Fruit fly (Drosophila melanogaster) whole organism, embryonic: ENCODE results near the gene Myo95E.

ENCODE experiments used
- Antp ChIP-seq: fragments of 200-800 bp; sonication (Bioruptor generic); optimal IDR thresholded peaks from 3 replicates; lab custom pipeline; 2016; ENCODE audit warnings: missing biosample characterization, missing genetic modification characterization
- CG10147 ChIP-seq: fragments of 200-800 bp; sonication (Bioruptor generic); optimal IDR thresholded peaks from 2 replicates; lab custom pipeline; 2019; ENCODE audit warnings: missing biosample characterization, mild to moderate bottlenecking, missing genetic modification characterization, moderate library complexity
- CG10366 ChIP-seq: fragments of 200-800 bp; sonication (Bioruptor generic); IDR thresholded peaks from 2 replicates; pipeline ENCODE4 v1.3.6; 2022; ENCODE audit warnings: missing biosample characterization, missing genetic modification characterization
- CG11093 ChIP-seq: fragments of 200-800 bp; sonication (Bioruptor generic); IDR thresholded peaks from 3 replicates; pipeline ENCODE4 v1.3.6; 2022; ENCODE audit warnings: missing biosample characterization, missing genetic modification characterization
- CG11504 ChIP-seq: fragments of 200-800 bp; sonication (Bioruptor generic); optimal IDR thresholded peaks from 3 replicates; lab custom pipeline; 2019; ENCODE audit warnings: missing biosample characterization, mild to moderate bottlenecking, missing genetic modification characterization, moderate library complexity
- CG11695 ChIP-seq: fragments of 200-800 bp; sonication (Bioruptor generic); IDR thresholded peaks from 3 replicates; pipeline ENCODE4 v1.3.6; 2022; ENCODE audit warnings: missing biosample characterization, missing genetic modification characterization
- CG13624 ChIP-seq: fragments of 200-800 bp; sonication (Bioruptor generic); optimal IDR thresholded peaks from 2 replicates; lab custom pipeline; 2016; ENCODE audit warnings: missing biosample characterization, missing genetic modification characterization
- CG15269 ChIP-seq: fragments of 200-800 bp; sonication (Bioruptor generic); optimal IDR thresholded peaks from 2 replicates; lab custom pipeline; 2018; ENCODE audit warnings: missing biosample characterization, mild to moderate bottlenecking, missing genetic modification characterization, moderate library complexity
- CG15601 ChIP-seq: fragments of 200-800 bp; sonication (Bioruptor generic); optimal IDR thresholded peaks from 3 replicates; lab custom pipeline; 2019; ENCODE audit warnings: missing biosample characterization, mild to moderate bottlenecking, missing genetic modification characterization, moderate library complexity
- CG17186 ChIP-seq: fragments of 200-800 bp; sonication (Bioruptor generic); optimal IDR thresholded peaks from 3 replicates; lab custom pipeline; 2017; ENCODE audit warnings: missing biosample characterization, missing genetic modification reagents, missing genetic modification characterization
- CG17612 ChIP-seq: fragments of 200-800 bp; sonication (Bioruptor generic); IDR thresholded peaks from 2 replicates; pipeline ENCODE4 v1.3.6; 2022; ENCODE audit warnings: missing biosample characterization, missing genetic modification characterization
- CG18262 ChIP-seq: fragments of 200-800 bp; optimal IDR thresholded peaks from 3 replicates; lab custom pipeline; 2019; ENCODE audit warnings: missing biosample characterization, mild to moderate bottlenecking, missing genetic modification characterization, moderate library complexity
- CG18619 ChIP-seq: fragments of 200-800 bp; sonication (Bioruptor generic); optimal IDR thresholded peaks from 3 replicates; lab custom pipeline; 2017; ENCODE audit warnings: missing biosample characterization, mild to moderate bottlenecking, missing genetic modification characterization
- CG30403 ChIP-seq: fragments of 200-800 bp; sonication (Bioruptor generic); optimal IDR thresholded peaks from 3 replicates; lab custom pipeline; 2016; ENCODE audit warnings: missing biosample characterization, missing genetic modification characterization
- CG33557 ChIP-seq: fragments of 200-800 bp; sonication (Bioruptor generic); optimal IDR thresholded peaks from 2 replicates; lab custom pipeline; 2019; ENCODE audit warnings: missing biosample characterization, mild to moderate bottlenecking, missing genetic modification characterization, moderate library complexity
- CG4707 ChIP-seq: fragments of 200-800 bp; sonication (Bioruptor generic); optimal IDR thresholded peaks from 2 replicates; lab custom pipeline; 2018; ENCODE audit warnings: missing biosample characterization, mild to moderate bottlenecking, missing genetic modification characterization, moderate library complexity
- CG6813 ChIP-seq: fragments of 200-800 bp; sonication (Bioruptor generic); optimal IDR thresholded peaks from 2 replicates; lab custom pipeline; 2017; ENCODE audit warnings: missing biosample characterization, missing genetic modification characterization, mild to moderate bottlenecking, moderate library complexity, missing genetic modification reagents
- CG6854 ChIP-seq: fragments of 200-800 bp; sonication (Bioruptor generic); optimal IDR thresholded peaks from 3 replicates; lab custom pipeline; 2017; ENCODE audit warnings: missing biosample characterization, mild to moderate bottlenecking, missing genetic modification characterization
- CG9797 ChIP-seq: fragments of 200-800 bp; sonication (Bioruptor generic); optimal IDR thresholded peaks from 3 replicates; lab custom pipeline; 2018; ENCODE audit warnings: missing biosample characterization, mild to moderate bottlenecking, missing genetic modification characterization
- CG9932 ChIP-seq: fragments of 200-800 bp; sonication (Bioruptor generic); IDR thresholded peaks from 2 replicates; pipeline ENCODE4 v1.3.6; 2022; ENCODE audit warnings: missing biosample characterization, missing genetic modification characterization
- Dll ChIP-seq: fragments of 200-800 bp; sonication (Bioruptor generic); IDR thresholded peaks from 4 replicates; pipeline ENCODE4 v1.3.6; 2022; ENCODE audit warnings: missing biosample characterization, missing genetic modification characterization; ENCODE audit not compliant: partially characterized antibody
- E2f1 ChIP-seq: fragments of 200-800 bp; sonication (Bioruptor generic); IDR thresholded peaks from 2 replicates; pipeline ENCODE4 v1.3.6; 2022; ENCODE audit warnings: missing biosample characterization, missing genetic modification characterization
- Fer2 ChIP-seq: fragments of 200-800 bp; sonication (Bioruptor generic); optimal IDR thresholded peaks from 2 replicates; lab custom pipeline; 2018; ENCODE audit warnings: missing biosample characterization, mild to moderate bottlenecking, missing genetic modification characterization, moderate library complexity
- HLH54F ChIP-seq: fragments of 200-800 bp; sonication (Bioruptor generic); optimal IDR thresholded peaks from 3 replicates; lab custom pipeline; 2016; ENCODE audit warnings: missing biosample characterization, missing genetic modification characterization
- HLHmδ ChIP-seq: fragments of 200-800 bp; sonication (Bioruptor generic); optimal IDR thresholded peaks from 2 replicates; lab custom pipeline; 2018; ENCODE audit warnings: missing biosample characterization, mild to moderate bottlenecking, missing genetic modification characterization, moderate library complexity
- HmgZ ChIP-seq: fragments of 200-800 bp; sonication (Bioruptor generic); optimal IDR thresholded peaks from 2 replicates; lab custom pipeline; 2018; ENCODE audit warnings: missing biosample characterization, mild to moderate bottlenecking, missing genetic modification characterization
- Hr3 ChIP-seq: fragments of 200-800 bp; sonication (Bioruptor generic); optimal IDR thresholded peaks from 3 replicates; lab custom pipeline; 2016; ENCODE audit warnings: missing biosample characterization, missing genetic modification characterization
- Jarid2 ChIP-seq: fragments of 200-800 bp; sonication (Bioruptor generic); optimal IDR thresholded peaks from 3 replicates; lab custom pipeline; 2017; ENCODE audit warnings: mild to moderate bottlenecking, missing biosample characterization, missing genetic modification reagents, missing genetic modification characterization
- Ravus ChIP-seq: fragments of 200-800 bp; sonication (Bioruptor generic); IDR thresholded peaks from 2 replicates; pipeline ENCODE4 v1.3.6; 2022; ENCODE audit warnings: missing biosample characterization, missing genetic modification characterization
- Tbp ChIP-seq: fragments of >200 bp; optimal IDR thresholded peaks from 2 replicates; lab custom pipeline; 2018; ENCODE audit warnings: missing biosample characterization, missing genetic modification characterization
- YL-1 ChIP-seq: fragments of 200-800 bp; sonication (Bioruptor generic); optimal IDR thresholded peaks from 3 replicates; lab custom pipeline; 2017; ENCODE audit warnings: missing biosample characterization, mild to moderate bottlenecking, missing genetic modification characterization
- bab2 ChIP-seq: fragments of 200-800 bp; sonication (Bioruptor generic); optimal IDR thresholded peaks from 2 replicates; lab custom pipeline; 2016; ENCODE audit warnings: missing biosample characterization, missing genetic modification characterization
- cato ChIP-seq: fragments of 200-800 bp; sonication (Bioruptor generic); optimal IDR thresholded peaks from 2 replicates; lab custom pipeline; 2016; ENCODE audit warnings: missing biosample characterization, missing genetic modification characterization, borderline replicate concordance
- croc ChIP-seq: fragments of 200-800 bp; sonication (Bioruptor generic); conservative IDR thresholded peaks from 3 replicates; pipeline ENCODE4 v1.3.6; 2022; ENCODE audit warnings: missing biosample characterization, missing genetic modification characterization
- emc ChIP-seq: fragments of 200-800 bp; sonication (Bioruptor generic); optimal IDR thresholded peaks from 2 replicates; lab custom pipeline; 2016; ENCODE audit warnings: missing biosample characterization, missing genetic modification characterization
- esg ChIP-seq: fragments of 200-800 bp; sonication (Bioruptor generic); conservative IDR thresholded peaks from 2 replicates; pipeline ENCODE4 v1.3.6; 2022; ENCODE audit warnings: missing biosample characterization, missing genetic modification characterization
- hkb ChIP-seq, 2 experiments: fragments of 200-800 bp in 1 of 2; fragments of >200 bp in 1 of 2; sonication (Bioruptor generic) in 1 of 2; IDR thresholded peaks in 1 of 2; optimal IDR thresholded peaks in 1 of 2; 2 replicates each; pipeline versions ENCODE4 v1.3.6 to Lab custom; 2017 to 2022; ENCODE audit warnings: missing biosample characterization in 1 of 2, missing genetic modification characterization in 1 of 2
- kay ChIP-seq: fragments of 200-800 bp; sonication (Bioruptor generic); optimal IDR thresholded peaks from 2 replicates; lab custom pipeline; 2016; ENCODE audit warnings: missing biosample characterization, missing genetic modification characterization
- mam ChIP-seq: fragments of 200-800 bp; sonication (Bioruptor generic); optimal IDR thresholded peaks from 3 replicates; lab custom pipeline; 2016; ENCODE audit warnings: missing biosample characterization, missing genetic modification characterization
- peb ChIP-seq: fragments of 200-800 bp; sonication (Bioruptor generic); IDR thresholded peaks from 2 replicates; pipeline ENCODE4 v1.3.6; 2022; ENCODE audit warnings: missing biosample characterization, missing genetic modification characterization
- pho ChIP-seq: fragments of 200-800 bp; sonication (Bioruptor generic); optimal IDR thresholded peaks from 2 replicates; lab custom pipeline; 2016; ENCODE audit warnings: missing biosample characterization, missing genetic modification characterization
- pum ChIP-seq: fragments of 200-800 bp; sonication (Bioruptor generic); optimal IDR thresholded peaks from 2 replicates; lab custom pipeline; 2016; ENCODE audit warnings: missing biosample characterization, missing genetic modification characterization
- salm ChIP-seq: fragments of 200-800 bp; sonication (Bioruptor generic); optimal IDR thresholded peaks from 2 replicates; lab custom pipeline; 2018; ENCODE audit warnings: missing biosample characterization, mild to moderate bottlenecking, missing genetic modification characterization
- sd ChIP-seq: fragments of 200-800 bp; sonication (Bioruptor generic); optimal IDR thresholded peaks from 3 replicates; lab custom pipeline; 2018; ENCODE audit warnings: missing biosample characterization, mild to moderate bottlenecking, missing genetic modification characterization, moderate library complexity
- slp2 ChIP-seq: fragments of 200-800 bp; sonication (Bioruptor generic); optimal IDR thresholded peaks from 2 replicates; lab custom pipeline; 2016; ENCODE audit warnings: missing biosample characterization, missing genetic modification characterization
- stc ChIP-seq: fragments of 200-800 bp; sonication (Bioruptor generic); IDR thresholded peaks from 2 replicates; pipeline ENCODE4 v1.3.6; 2022; ENCODE audit warnings: missing biosample characterization, missing genetic modification characterization
- tap ChIP-seq: fragments of 200-800 bp; optimal IDR thresholded peaks from 3 replicates; lab custom pipeline; 2019; ENCODE audit warnings: missing biosample characterization, mild to moderate bottlenecking, missing genetic modification characterization, moderate library complexity
- tio ChIP-seq: fragments of 200-800 bp; sonication (Bioruptor generic); optimal IDR thresholded peaks from 2 replicates; lab custom pipeline; 2017; ENCODE audit warnings: missing biosample characterization, missing genetic modification characterization, inconsistent platforms
- ttk ChIP-seq: fragments of 200-800 bp; sonication (Bioruptor generic); IDR thresholded peaks from 2 replicates; pipeline ENCODE4 v2.1.2; 2022; ENCODE audit warnings: missing biosample characterization, missing genetic modification characterization
- unc-4 ChIP-seq: fragments of 200-800 bp; sonication (Bioruptor generic); IDR thresholded peaks from 2 replicates; pipeline ENCODE4 v1.3.6; 2022; ENCODE audit warnings: missing biosample characterization, missing genetic modification characterization; ENCODE audit not compliant: partially characterized antibody
- yki ChIP-seq: fragments of >200 bp; optimal IDR thresholded peaks from 3 replicates; lab custom pipeline; 2018

Gene Myo95E

DNA sequence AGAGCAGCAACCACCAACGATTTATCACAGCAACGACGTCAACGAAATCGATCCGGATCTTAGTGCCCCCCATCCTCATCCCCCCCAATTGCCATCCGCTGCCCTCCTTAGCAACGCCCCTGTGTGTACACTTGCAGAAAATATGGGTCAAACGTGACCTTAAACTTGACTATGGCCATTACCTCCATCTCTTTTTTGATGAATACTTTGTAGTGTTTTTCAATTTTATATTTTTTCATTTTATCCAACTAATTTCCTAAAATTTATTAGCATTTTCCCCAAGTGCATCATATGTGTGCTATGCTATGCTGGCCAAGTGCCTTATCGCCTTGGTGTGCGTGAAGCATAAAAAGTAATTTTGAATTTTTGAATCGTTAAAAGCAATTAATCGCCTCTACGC lies 18.3 kb downstream of the Myo95E start (continued):
- TF ChIP-seq CG17186 (GFP tag; lab: Kevin White, UChicago) (no peak), Dll (GFP tag; lab: Robert Waterston, UW) (no peak), CG6854 (GFP tag; lab: Kevin White, UChicago) (no peak), CG4707 (no peak), CG30403 (peak; percentile 11), pho (GFP tag; lab: Kevin White, UChicago) (no peak), Jarid2 (GFP tag; lab: Kevin White, UChicago) (no peak), CG6813 (GFP tag; lab: Kevin White, UChicago) (no peak), HLH54F (no peak), tap (no peak), stc (GFP tag; lab: Robert Waterston, UW) (0 out of 2 replicates have a peak, but pooled peaks have one; percentile 40), HLHmδ (GFP tag; lab: Kevin White, UChicago) (no peak), pum (no peak), CG33557 (no peak), Antp (GFP tag; lab: Kevin White, UChicago) (no peak), tio (no peak), CG11695 (peak; percentile 59; the same call in 1 of the 3 replicates), emc (GFP tag; lab: Kevin White, UChicago) (no peak), yki (lab: Kevin White, UChicago) (no peak), CG9797 (GFP tag; lab: Kevin White, UChicago) (no peak), salm (tag; lab: Kevin White, UChicago) (no peak), CG10147 (GFP tag; lab: Kevin White, UChicago) (no peak), CG17612 (GFP tag; lab: Robert Waterston, UW) (no peak), cato (no peak), Fer2 (tag; lab: Kevin White, UChicago) (no peak), sd (tag; lab: Kevin White, UChicago) (no peak), mam (peak; percentile 10), unc-4 (GFP tag; lab: Robert Waterston, UW) (no peak), bab2 (peak; percentile 8), CG13624 (GFP tag; lab: Kevin White, UChicago) (no peak), Ravus (GFP tag; lab: Robert Waterston, UW) (no peak), Hr3 (GFP tag; lab: Kevin White, UChicago) (no peak), CG9932 (no peak), kay (GFP tag; lab: Kevin White, UChicago) (no peak), CG10366 (GFP tag; lab: Robert Waterston, UW) (peak; percentile 21; the same call in 1 of the 2 replicates), CG11504 (tag; lab: Kevin White, UChicago) (peak; percentile 57), CG18262 (peak; percentile 47), slp2 (GFP tag; lab: Kevin White, UChicago) (no peak), CG18619 (GFP tag; lab: Kevin White, UChicago) (no peak), peb (GFP tag; lab: Robert Waterston, UW) (no peak), ttk (GFP tag; lab: Robert Waterston, UW) (0 out of 2 replicates have a peak, but pooled peaks have one; percentile 30), CG11093 (GFP tag; lab: Robert Waterston, UW) (no peak), Tbp (no peak), CG15269 (tag; lab: Kevin White, UChicago) (no peak), E2f1 (peak; percentile 58), CG15601 (tag; lab: Kevin White, UChicago) (no peak), hkb (optimal IDR thresholded peaks at IDR 0.05; lab: Kevin White, UChicago) (no peak), hkb (GFP tag; IDR thresholded peaks at IDR 0.05; lab: Robert Waterston, UW) (no peak), esg (GFP tag; lab: Robert Waterston, UW) (peak; percentile 31; the same call in 1 of the 2 replicates), HmgZ (tag; lab: Kevin White, UChicago) (no peak), croc (GFP tag; lab: Robert Waterston, UW) (0 out of 3 replicates have a peak, but pooled peaks have one; percentile 17), YL-1 (no peak)
